Worm (Caenorhabditis elegans) whole organism, young adult: ENCODE data around the gene str-246.

Source experiments
- B0019.2 ChIP-seq: fragments of 200-800 bp; sonication (Bioruptor generic); conservative IDR thresholded peaks from 2 replicates; pipeline ENCODE4 v1.3.6; 2022; ENCODE audit warnings: missing genetic modification reagents, missing genetic modification characterization, missing compliant biosample characterization
- F10E7.11 ChIP-seq: sonication (generic microtip); optimal IDR thresholded peaks from 2 replicates; lab custom pipeline; 2017; ENCODE audit warnings: mild to moderate bottlenecking, missing genetic modification characterization, moderate library complexity, missing compliant biosample characterization
- F23B12.7 ChIP-seq: sonication (generic microtip); optimal IDR thresholded peaks from 2 replicates; lab custom pipeline; 2017; ENCODE audit warnings: missing genetic modification characterization, mild to moderate bottlenecking, missing compliant biosample characterization, antibody characterized with exemption, moderate library complexity; ENCODE audit not compliant: insufficient read depth
- F37B4.10 ChIP-seq: fragments of 200-800 bp; sonication (Bioruptor generic); IDR thresholded peaks from 2 replicates; pipeline ENCODE4 v1.3.6; 2022; ENCODE audit warnings: missing genetic modification characterization, missing compliant biosample characterization
- F49E8.2 ChIP-seq: sonication (generic microtip); optimal IDR thresholded peaks from 3 replicates; lab custom pipeline; 2017; ENCODE audit warnings: missing genetic modification characterization, mild to moderate bottlenecking, missing compliant biosample characterization, antibody characterized with exemption, moderate library complexity; ENCODE audit not compliant: insufficient read depth
- F52B5.7 ChIP-seq: sonication (generic microtip); optimal IDR thresholded peaks from 2 replicates; lab custom pipeline; 2016; ENCODE audit warnings: mild to moderate bottlenecking, missing genetic modification characterization, missing compliant biosample characterization
- K11D2.4 ChIP-seq: fragments of 200-800 bp; sonication (Bioruptor generic); IDR thresholded peaks from 2 replicates; pipeline ENCODE4 v1.3.6; 2022; ENCODE audit warnings: missing genetic modification reagents, missing genetic modification characterization, missing compliant biosample characterization
- T26A5.8 ChIP-seq: sonication (generic microtip); optimal IDR thresholded peaks from 2 replicates; lab custom pipeline; 2016; ENCODE audit warnings: missing genetic modification characterization, missing compliant biosample characterization
- Y53F4B.3 ChIP-seq: fragments of 200-800 bp; sonication (Bioruptor generic); IDR thresholded peaks from 2 replicates; pipeline ENCODE4 v1.3.6; 2022; ENCODE audit warnings: missing genetic modification reagents, missing genetic modification characterization, missing compliant biosample characterization
- Y67H2A.10 ChIP-seq: fragments of 200-800 bp; sonication (Bioruptor generic); conservative IDR thresholded peaks from 2 replicates; pipeline ENCODE4 v1.3.6; 2022; ENCODE audit warnings: missing genetic modification reagents, missing genetic modification characterization, missing compliant biosample characterization
- Y95B8A.8 ChIP-seq: fragments of 200-800 bp; sonication (Bioruptor generic); IDR thresholded peaks from 2 replicates; pipeline ENCODE4 v1.3.6; 2022; ENCODE audit warnings: missing genetic modification reagents, missing genetic modification characterization, missing compliant biosample characterization
- ZK185.1 ChIP-seq: sonication (generic microtip); optimal IDR thresholded peaks from 2 replicates; lab custom pipeline; 2016; ENCODE audit warnings: mild to moderate bottlenecking, missing genetic modification characterization, missing compliant biosample characterization; ENCODE audit not compliant: poor library complexity, severe bottlenecking
- akir-1 ChIP-seq: fragments of 200-800 bp; sonication (Bioruptor generic); optimal IDR thresholded peaks from 2 replicates; lab custom pipeline; 2018; ENCODE audit warnings: mild to moderate bottlenecking, missing genetic modification characterization, moderate library complexity, missing compliant biosample characterization
- aptf-2 ChIP-seq: fragments of 200-800 bp; sonication (Bioruptor generic); conservative IDR thresholded peaks from 2 replicates; pipeline ENCODE4 v1.3.6; 2022; ENCODE audit warnings: missing genetic modification reagents, missing genetic modification characterization, missing compliant biosample characterization
- attf-3 ChIP-seq: fragments of 200-800 bp; sonication (Bioruptor generic); conservative IDR thresholded peaks from 2 replicates; pipeline ENCODE4 v1.3.6; 2022; ENCODE audit warnings: missing genetic modification reagents, missing genetic modification characterization, missing compliant biosample characterization
- attf-6 ChIP-seq: fragments of 200-800 bp; sonication (Bioruptor generic); IDR thresholded peaks from 2 replicates; pipeline ENCODE4 v1.3.6; 2022; ENCODE audit warnings: missing genetic modification reagents, missing genetic modification characterization, missing compliant biosample characterization
- bed-1 ChIP-seq: fragments of 200-800 bp; sonication (Bioruptor generic); IDR thresholded peaks from 2 replicates; pipeline ENCODE4 v1.3.6; 2022; ENCODE audit warnings: missing genetic modification reagents, missing genetic modification characterization, missing compliant biosample characterization
- cebp-1 ChIP-seq, 2 experiments: fragments of 200-800 bp in 1 of 2; sonication (Bioruptor generic) in 1 of 2; sonication (generic microtip) in 1 of 2; IDR thresholded peaks in 1 of 2; optimal IDR thresholded peaks in 1 of 2; 2 replicates each; pipeline versions ENCODE4 v1.3.6 to Lab custom; 2017 to 2022; ENCODE audit warnings: missing compliant biosample characterization in 2 of 2, missing genetic modification characterization in 2 of 2, mild to moderate bottlenecking in 1 of 2, missing genetic modification reagents in 1 of 2, moderate library complexity in 1 of 2
- ceh-58 ChIP-seq: fragments of 200-800 bp; sonication (Bioruptor generic); IDR thresholded peaks from 2 replicates; pipeline ENCODE4 v1.3.6; 2022; ENCODE audit warnings: missing genetic modification characterization, missing compliant biosample characterization
- dox-1 ChIP-seq: fragments of 200-800 bp; sonication (Bioruptor generic); IDR thresholded peaks from 2 replicates; pipeline ENCODE4 v1.3.6; 2022; ENCODE audit warnings: missing genetic modification reagents, missing genetic modification characterization, missing compliant biosample characterization
- egl-44 ChIP-seq: fragments of 200-800 bp; sonication (Bioruptor generic); IDR thresholded peaks from 2 replicates; pipeline ENCODE4 v1.3.6; 2022; ENCODE audit warnings: missing genetic modification reagents, missing genetic modification characterization, missing compliant biosample characterization
- ekl-4 ChIP-seq: fragments of 200-800 bp; sonication (Bioruptor generic); IDR thresholded peaks from 2 replicates; pipeline ENCODE4 v1.3.6; 2022; ENCODE audit warnings: missing genetic modification reagents, missing genetic modification characterization, missing compliant biosample characterization
- fkh-3 ChIP-seq: sonication (generic microtip); optimal IDR thresholded peaks from 2 replicates; lab custom pipeline; 2016; ENCODE audit warnings: mild to moderate bottlenecking, missing genetic modification characterization, missing compliant biosample characterization
- gei-17 ChIP-seq: fragments of 200-800 bp; sonication (Bioruptor generic); optimal IDR thresholded peaks from 2 replicates; lab custom pipeline; 2018; ENCODE audit warnings: mild to moderate bottlenecking, missing genetic modification characterization, missing compliant biosample characterization
- hlh-12 ChIP-seq: sonication (generic microtip); optimal IDR thresholded peaks from 2 replicates; lab custom pipeline; 2016; ENCODE audit warnings: missing genetic modification characterization, missing compliant biosample characterization
- hlh-26 ChIP-seq: fragments of 200-800 bp; sonication (Bioruptor generic); conservative IDR thresholded peaks from 2 replicates; pipeline ENCODE4 v1.3.6; 2022; ENCODE audit warnings: missing genetic modification reagents, missing genetic modification characterization, missing compliant biosample characterization
- hrde-1 ChIP-seq: sonication (generic microtip); optimal IDR thresholded peaks from 2 replicates; lab custom pipeline; 2016; ENCODE audit warnings: missing genetic modification characterization, mild to moderate bottlenecking, missing compliant biosample characterization, moderate library complexity, missing genotype, missing genetic modification reagents, borderline replicate concordance
- let-526 ChIP-seq: fragments of 200-800 bp; sonication (Bioruptor generic); IDR thresholded peaks from 2 replicates; pipeline ENCODE4 v1.3.6; 2022; ENCODE audit warnings: missing genetic modification reagents, missing genetic modification characterization, missing compliant biosample characterization
- let-607 ChIP-seq, 2 experiments: fragments of 200-800 bp in 1 of 2; sonication (Bioruptor generic) in 1 of 2; sonication (generic microtip) in 1 of 2; optimal IDR thresholded peaks; 2 replicates each; lab custom pipeline; 2016 to 2018; ENCODE audit warnings: mild to moderate bottlenecking in 2 of 2, missing compliant biosample characterization in 2 of 2, missing genetic modification characterization in 2 of 2, moderate library complexity in 2 of 2, missing genotype in 1 of 2
- lin-54 ChIP-seq: fragments of 200-800 bp; sonication (Bioruptor generic); optimal IDR thresholded peaks from 2 replicates; lab custom pipeline; 2018; ENCODE audit warnings: mild to moderate bottlenecking, missing genetic modification characterization, missing compliant biosample characterization
- madf-10 ChIP-seq: sonication (generic microtip); optimal IDR thresholded peaks from 2 replicates; lab custom pipeline; 2016; ENCODE audit warnings: mild to moderate bottlenecking, missing genetic modification characterization, missing compliant biosample characterization
- nfyb-1 ChIP-seq: fragments of 200-800 bp; sonication (Bioruptor generic); IDR thresholded peaks from 2 replicates; pipeline ENCODE4 v1.3.6; 2022; ENCODE audit warnings: missing genetic modification reagents, missing genetic modification characterization, missing compliant biosample characterization
- nhr-90 ChIP-seq: sonication (generic microtip); optimal IDR thresholded peaks from 2 replicates; lab custom pipeline; 2016; ENCODE audit warnings: missing genotype, mild to moderate bottlenecking, missing genetic modification characterization, missing compliant biosample characterization
- pbrm-1 ChIP-seq: fragments of 200-800 bp; sonication (Bioruptor generic); IDR thresholded peaks from 2 replicates; pipeline ENCODE4 v1.3.6; 2022; ENCODE audit warnings: missing genetic modification reagents, missing genetic modification characterization, missing compliant biosample characterization
- rcor-1 ChIP-seq: fragments of 200-800 bp; sonication (Bioruptor generic); IDR thresholded peaks from 2 replicates; pipeline ENCODE4 v1.3.6; 2022; ENCODE audit warnings: missing genetic modification reagents, missing genetic modification characterization, missing compliant biosample characterization
- rec-8 ChIP-seq, 2 experiments: sonication (generic microtip); optimal IDR thresholded peaks; 2 replicates each; lab custom pipeline; 2016; ENCODE audit warnings: mild to moderate bottlenecking in 2 of 2, missing genetic modification characterization in 2 of 2, missing genetic modification reagents in 2 of 2, missing genotype in 2 of 2, missing biosample characterization in 1 of 2, missing compliant biosample characterization in 1 of 2, moderate library complexity in 1 of 2
- repo-1 ChIP-seq: sonication (generic microtip); optimal IDR thresholded peaks from 2 replicates; lab custom pipeline; 2017; ENCODE audit warnings: mild to moderate bottlenecking, missing genetic modification characterization, missing compliant biosample characterization
- rpc-1 ChIP-seq, 2 experiments: fragments of 150-350 bp in 1 of 2; sonication (generic microtip) in 1 of 2; optimal IDR thresholded peaks; 2 replicates each; lab custom pipeline; 2014 to 2018; ENCODE audit warnings: missing biosample characterization in 1 of 2, missing genetic modification characterization in 1 of 2, missing genetic modification reagents in 1 of 2, missing genotype in 1 of 2
- snpc-4 ChIP-seq, 5 experiments: fragments of 150-350 bp in 1 of 5; sonication (generic microtip) in 4 of 5; optimal IDR thresholded peaks; 2 replicates each; lab custom pipeline; 2014 to 2018; ENCODE audit warnings: missing genetic modification characterization in 5 of 5, missing biosample characterization in 3 of 5, antibody characterized with exemption in 2 of 5, mild to moderate bottlenecking in 2 of 5, missing compliant biosample characterization in 2 of 5, missing genotype in 2 of 5, moderate library complexity in 2 of 5, missing genetic modification reagents in 1 of 5
- sptf-2 ChIP-seq: fragments of 200-800 bp; sonication (Bioruptor generic); optimal IDR thresholded peaks from 2 replicates; lab custom pipeline; 2018; ENCODE audit warnings: mild to moderate bottlenecking, missing genetic modification characterization, missing compliant biosample characterization
- unc-62 ChIP-seq: fragments of 150-350 bp; optimal IDR thresholded peaks from 2 replicates; lab custom pipeline; 2014; ENCODE audit warnings: missing biosample characterization, missing genetic modification reagents, missing genetic modification characterization
- xnd-1 ChIP-seq: sonication (generic microtip); optimal IDR thresholded peaks from 2 replicates; lab custom pipeline; 2016; ENCODE audit warnings: missing genotype, missing genetic modification reagents, missing genetic modification characterization, missing compliant biosample characterization
- ztf-22 ChIP-seq: fragments of 200-800 bp; sonication (Bioruptor generic); optimal IDR thresholded peaks from 2 replicates; lab custom pipeline; 2018; ENCODE audit warnings: mild to moderate bottlenecking, missing genetic modification characterization, moderate library complexity, missing compliant biosample characterization
- ztf-25 ChIP-seq: fragments of 200-800 bp; sonication (Bioruptor generic); IDR thresholded peaks from 2 replicates; pipeline ENCODE4 v1.3.6; 2022; ENCODE audit warnings: missing genetic modification reagents, missing genetic modification characterization, missing compliant biosample characterization
- ztf-28 ChIP-seq: fragments of 200-800 bp; sonication (Bioruptor generic); IDR thresholded peaks from 2 replicates; pipeline ENCODE4 v1.3.6; 2022; ENCODE audit warnings: missing genetic modification reagents, missing genetic modification characterization, missing compliant biosample characterization

Gene str-246

ce11 chrIII:11066691-11067090, 10.8 kb upstream of the str-246 start (continued):
- peak; percentile 91 for TF ChIP-seq F23B12.7 (tag; lab: Kevin White, UChicago)
- peak; percentile 86 for TF ChIP-seq rcor-1
- peak; percentile 79; the same call in 1 of the 2 replicates for TF ChIP-seq attf-6 (GFP tag; lab: Robert Waterston, UW)
- TF ChIP-seq xnd-1 (tag; lab: Kevin White, UChicago), result no peak
- TF ChIP-seq Y53F4B.3 (GFP tag; lab: Robert Waterston, UW), result peak; percentile 70
- TF ChIP-seq repo-1 (tag; lab: Kevin White, UChicago), result peak; percentile 78
- no peak for TF ChIP-seq F10E7.11 (tag; lab: Kevin White, UChicago)
- TF ChIP-seq ztf-28, result 0 out of 2 replicates have a peak, but pooled peaks have one; percentile 20
- peak; percentile 72 for TF ChIP-seq gei-17 (GFP tag; lab: Kevin White, UChicago)
- TF ChIP-seq let-526 (GFP tag; lab: Robert Waterston, UW), result peak; percentile 73; the same call in 1 of the 2 replicates
- no peak for TF ChIP-seq unc-62 (GFP tag; lab: Kevin White, UChicago)
- TF ChIP-seq ztf-25, result 0 out of 2 replicates have a peak, but pooled peaks have one; percentile 65
- no peak for TF ChIP-seq hlh-12 (tag; lab: Kevin White, UChicago)
- no peak for TF ChIP-seq B0019.2
- TF ChIP-seq F49E8.2 (tag; lab: Kevin White, UChicago), result peak; percentile 68
- TF ChIP-seq hlh-26 (GFP tag; lab: Robert Waterston, UW), result no peak
- peak; percentile 76 for TF ChIP-seq rpc-1 (optimal IDR thresholded peaks at IDR 0.05; lab: Kevin White, UChicago)
- TF ChIP-seq rpc-1 (tag; optimal IDR thresholded peaks at IDR 0.05; lab: Kevin White, UChicago), result peak; percentile 80
- TF ChIP-seq pbrm-1 (GFP tag; lab: Robert Waterston, UW), result peak; percentile 92
- TF ChIP-seq akir-1 (GFP tag; lab: Kevin White, UChicago), result no peak
- TF ChIP-seq ceh-58 (GFP tag; lab: Robert Waterston, UW), result 0 out of 2 replicates have a peak, but pooled peaks have one; percentile 66
- TF ChIP-seq let-607 (tag; optimal IDR thresholded peaks at IDR 0.05; lab: Kevin White, UChicago), result peak; percentile 17 to 60
- peak; percentile 83 for TF ChIP-seq lin-54 (GFP tag; lab: Kevin White, UChicago)
- TF ChIP-seq nfyb-1 (GFP tag; lab: Robert Waterston, UW), result peak; percentile 93
- TF ChIP-seq attf-3 (GFP tag; lab: Robert Waterston, UW), result peak; percentile 50; the same call in 1 of the 2 replicates
- TF ChIP-seq aptf-2 (GFP tag; lab: Robert Waterston, UW), result peak; percentile 93
- peak; percentile 39 to 49 for TF ChIP-seq rec-8 (tag; optimal IDR thresholded peaks at IDR 0.05; lab: Kevin White, UChicago)
- TF ChIP-seq nhr-90 (tag; lab: Kevin White, UChicago), result peak; percentile 71
- TF ChIP-seq ztf-22 (GFP tag; lab: Kevin White, UChicago), result no peak
- TF ChIP-seq snpc-4 (GFP tag; optimal IDR thresholded peaks at IDR 0.05; lab: Kevin White, UChicago), result peak; percentile 69
- peak in 3 of 4 experiments; percentile 69 to 81 (median 79) for TF ChIP-seq snpc-4 (tag; optimal IDR thresholded peaks at IDR 0.05; lab: Kevin White, UChicago)
- peak; percentile 93 for TF ChIP-seq ZK185.1
- peak; percentile 86; the same call in 1 of the 2 replicates for TF ChIP-seq Y95B8A.8 (GFP tag; lab: Robert Waterston, UW)
- TF ChIP-seq madf-10 (tag; lab: Kevin White, UChicago), result peak; percentile 74
- no peak for TF ChIP-seq F37B4.10 (GFP tag; lab: Robert Waterston, UW)
- no peak for TF ChIP-seq bed-1
- 0 out of 2 replicates have a peak, but pooled peaks have one; percentile 23 for TF ChIP-seq cebp-1 (GFP tag; IDR thresholded peaks at IDR 0.05; lab: Robert Waterston, UW)
- peak; percentile 79 for TF ChIP-seq cebp-1 (tag; optimal IDR thresholded peaks at IDR 0.05; lab: Kevin White, UChicago)
- TF ChIP-seq ekl-4 (GFP tag; lab: Robert Waterston, UW), result peak; percentile 92
- TF ChIP-seq T26A5.8 (tag; lab: Kevin White, UChicago), result peak; percentile 13
- TF ChIP-seq hrde-1 (tag; lab: Kevin White, UChicago), result peak; percentile 78
- TF ChIP-seq fkh-3, result no peak
- TF ChIP-seq sptf-2 (GFP tag; lab: Kevin White, UChicago), result no peak
- TF ChIP-seq K11D2.4 (GFP tag; lab: Robert Waterston, UW), result peak; percentile 88
- TF ChIP-seq dox-1 (GFP tag; lab: Robert Waterston, UW), result peak; percentile 82
- TF ChIP-seq egl-44, result no peak
- peak; percentile 30 for TF ChIP-seq F52B5.7 (tag; lab: Kevin White, UChicago)
- TF ChIP-seq Y67H2A.10 (GFP tag; lab: Robert Waterston, UW), result 0 out of 2 replicates have a peak, but pooled peaks have one; percentile 24
